Fruit fly (Drosophila melanogaster): ENCODE measurements around the gene EMC4.

EMC4 gene

DNA sequence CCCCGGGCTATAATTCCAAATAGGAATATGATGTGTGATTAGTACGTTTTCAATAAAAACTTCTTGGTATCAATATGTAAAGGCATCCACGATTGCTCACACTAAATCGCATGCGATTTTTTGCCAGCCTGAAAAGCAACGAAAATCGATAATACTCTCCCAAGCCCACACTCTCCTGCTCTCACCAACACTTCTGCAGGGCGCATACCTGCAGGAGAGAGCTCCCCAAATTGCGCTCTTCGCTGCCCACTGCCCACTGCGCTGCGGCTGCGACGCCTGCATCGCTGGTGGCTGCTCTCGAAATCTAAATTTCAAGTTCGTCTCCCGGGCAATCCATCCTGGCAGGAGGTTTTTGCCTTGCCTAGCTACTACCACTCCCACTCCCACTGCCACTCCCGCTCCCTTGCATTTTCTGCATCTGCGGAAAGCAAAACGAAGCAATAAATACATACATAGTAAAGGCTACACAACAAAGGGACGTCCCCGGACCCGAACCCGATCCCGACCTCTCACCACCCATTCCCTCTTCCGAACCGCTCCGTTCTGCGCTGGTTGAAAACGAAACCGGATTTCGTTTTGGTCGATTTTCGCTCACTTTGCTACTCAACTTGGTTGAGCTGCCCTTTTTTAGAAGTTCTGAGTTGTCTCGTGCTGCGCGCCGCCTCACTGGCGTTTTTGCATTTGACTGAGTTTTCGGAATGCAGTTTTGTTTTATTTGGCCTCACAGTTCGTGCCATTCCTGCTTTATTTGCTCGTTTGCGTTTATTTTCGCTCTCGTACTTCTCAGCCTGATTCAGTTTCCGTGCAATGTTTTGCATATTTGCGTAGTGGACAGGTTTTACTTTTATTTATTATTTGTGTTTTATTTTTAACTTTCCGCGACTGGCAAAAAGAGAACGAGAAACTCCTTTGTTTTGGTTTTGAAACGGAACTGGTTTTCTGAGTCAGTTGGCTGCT is 16.6 kb downstream of the EMC4 start (continued):
- peak; percentile 98 for TF ChIP-seq onecut (GFP tag; IDR thresholded peaks at IDR 0.05)
- TF ChIP-seq Optix (GFP tag; IDR thresholded peaks at IDR 0.05), result no peak
- no peak for TF ChIP-seq ara (GFP tag; IDR thresholded peaks at IDR 0.05)
- peak; percentile 61 for TF ChIP-seq sens (GFP tag)
- TF ChIP-seq CG8944 (GFP tag; optimal IDR thresholded peaks at IDR 0.05), result no peak
- peak; percentile 98 for TF ChIP-seq nom (GFP tag; optimal IDR thresholded peaks at IDR 0.05)
- TF ChIP-seq Bteb2 (GFP tag; optimal IDR thresholded peaks at IDR 0.05), result no peak
- peak; percentile 29 for TF ChIP-seq lbe (GFP tag; optimal IDR thresholded peaks at IDR 0.05)
- TF ChIP-seq eve (GFP tag; optimal IDR thresholded peaks at IDR 0.05), result no peak
- no peak for TF ChIP-seq Dref (GFP tag; IDR thresholded peaks at IDR 0.05)
- no peak for TF ChIP-seq CG10274 (GFP tag; optimal IDR thresholded peaks at IDR 0.05)
- TF ChIP-seq sens-2 (GFP tag; IDR thresholded peaks at IDR 0.05), result no peak
- peak; percentile 53 to 73 for TF ChIP-seq Trl (optimal IDR thresholded peaks at IDR 0.05)
- TF ChIP-seq Trl (GFP tag; optimal IDR thresholded peaks at IDR 0.05), result no peak
- no peak for TF ChIP-seq tx (GFP tag; optimal IDR thresholded peaks at IDR 0.05)
- no peak for TF ChIP-seq danr (GFP tag; IDR thresholded peaks at IDR 0.05)
- 0 out of 3 replicates have a peak, but pooled peaks have one; percentile 18 for TF ChIP-seq Doc3 (GFP tag; IDR thresholded peaks at IDR 0.05; ENCODE audit: partially characterized antibody)
- no peak for TF ChIP-seq rib (GFP tag; IDR thresholded peaks at IDR 0.05)
- no peak for TF ChIP-seq Hmr (GFP tag; optimal IDR thresholded peaks at IDR 0.05)
- no peak for TF ChIP-seq CG8924 (tag; optimal IDR thresholded peaks at IDR 0.05)
- no peak for TF ChIP-seq ap (GFP tag; IDR thresholded peaks at IDR 0.05)
- peak; percentile 26 for TF ChIP-seq nerfin-1 (tag; optimal IDR thresholded peaks at IDR 0.05)
- TF ChIP-seq br (optimal IDR thresholded peaks at IDR 0.05), result no peak
- peak; percentile 20; the same call in 1 of the 2 replicates for TF ChIP-seq crol (GFP tag; IDR thresholded peaks at IDR 0.05)
- no peak for TF ChIP-seq CG10979 (tag; optimal IDR thresholded peaks at IDR 0.05)
- no peak for TF ChIP-seq CG18619 (GFP tag; optimal IDR thresholded peaks at IDR 0.05)
- no peak for TF ChIP-seq CG12659 (GFP tag; optimal IDR thresholded peaks at IDR 0.05)
- TF ChIP-seq mam (GFP tag; optimal IDR thresholded peaks at IDR 0.05), result no peak

DNA sequence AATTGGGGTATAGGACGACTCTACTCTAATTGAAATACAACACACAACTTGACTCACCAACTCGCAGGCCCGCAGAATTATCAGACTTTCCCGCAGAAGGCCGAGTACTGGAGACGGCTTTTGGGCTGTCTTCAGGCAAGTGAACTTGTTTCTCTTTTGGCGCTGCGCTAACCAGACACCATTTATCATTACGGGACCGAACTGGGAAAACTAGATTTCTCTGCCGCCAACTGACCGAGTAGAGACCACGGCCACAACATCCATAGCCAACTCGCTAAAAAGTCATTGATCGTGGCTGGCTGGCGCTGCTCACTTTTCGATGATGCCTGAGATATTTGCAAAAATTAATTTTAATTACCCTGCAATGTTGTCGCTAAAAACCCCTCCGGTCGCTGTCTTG is 19.1 kb downstream of the EMC4 start:
- TF ChIP-seq CG12769 (tag; optimal IDR thresholded peaks at IDR 0.05) (peak; percentile 12), CG2199 (GFP tag; IDR thresholded peaks at IDR 0.05) (0 out of 3 replicates have a peak, but pooled peaks have one; percentile 65), peb (GFP tag; IDR thresholded peaks at IDR 0.05) (no peak)

DNA sequence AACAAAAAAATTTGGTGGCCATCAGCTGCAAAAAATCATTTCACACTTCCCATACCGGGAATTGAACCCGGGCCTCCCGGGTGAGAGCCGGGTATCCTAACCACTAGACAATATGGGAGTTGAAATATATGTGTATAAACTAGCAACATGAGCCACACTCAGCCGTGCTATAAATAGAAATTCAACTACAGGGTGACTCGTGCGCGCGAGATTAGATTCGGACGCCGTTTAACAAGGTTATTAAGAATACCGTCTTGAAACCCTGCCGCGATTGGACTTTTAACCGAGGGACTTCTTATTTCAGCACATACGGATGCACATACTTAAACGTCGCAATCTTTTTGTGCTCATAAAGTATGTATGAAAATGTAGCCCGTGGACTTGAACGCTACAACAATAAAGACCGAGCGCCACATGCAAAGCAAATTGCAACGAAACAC is 20.3 kb downstream of the EMC4 start:
- no peak for TF ChIP-seq trh (GFP tag; optimal IDR thresholded peaks at IDR 0.05)
- TF ChIP-seq CG18599 (GFP tag; optimal IDR thresholded peaks at IDR 0.05), result no peak
- TF ChIP-seq seq (GFP tag; IDR thresholded peaks at IDR 0.05), result no peak
- TF ChIP-seq CG14860 (GFP tag; IDR thresholded peaks at IDR 0.05; ENCODE audit: partially characterized antibody), result peak; percentile 95
- TF ChIP-seq CG3407 (GFP tag; optimal IDR thresholded peaks at IDR 0.05), result no peak
- TF ChIP-seq Lpt (GFP tag; optimal IDR thresholded peaks at IDR 0.05), result no peak
- no peak for TF ChIP-seq CHES-1-like (GFP tag; optimal IDR thresholded peaks at IDR 0.05)
- peak; percentile 70; the same call in 2 of the 3 replicates for TF ChIP-seq CG34224 (GFP tag; IDR thresholded peaks at IDR 0.05; ENCODE audit: partially characterized antibody)
- no peak for TF ChIP-seq CG9609 (GFP tag; optimal IDR thresholded peaks at IDR 0.05)
- no peak for TF ChIP-seq CG15011 (GFP tag; optimal IDR thresholded peaks at IDR 0.05)
- TF ChIP-seq mld (GFP tag; IDR thresholded peaks at IDR 0.05; ENCODE audit: partially characterized antibody), result peak; percentile 97
- no peak for TF ChIP-seq CG7839 (tag; optimal IDR thresholded peaks at IDR 0.05)
- no peak for TF ChIP-seq CG9437 (GFP tag; optimal IDR thresholded peaks at IDR 0.05)
- no peak for TF ChIP-seq pita (GFP tag; optimal IDR thresholded peaks at IDR 0.05)
- TF ChIP-seq toy (GFP tag; IDR thresholded peaks at IDR 0.05), result no peak
- TF ChIP-seq CG15514 (GFP tag; optimal IDR thresholded peaks at IDR 0.05), result no peak
- no peak for TF ChIP-seq CG2202 (tag; optimal IDR thresholded peaks at IDR 0.05)
- no peak for TF ChIP-seq otp (GFP tag; IDR thresholded peaks at IDR 0.05)
